Worm (Caenorhabditis elegans) whole organism, mixed stage, embryonic: ENCODE results near the gene ocr-1.
A peak's percentile ranks its signal among the peaks of the same experiment; 100 is the strongest.

Experiments
- M03D4.4 ChIP-seq: sonication (generic microtip); optimal IDR thresholded peaks from 2 replicates; lab custom pipeline; 2017; ENCODE audit warnings: mild to moderate bottlenecking, missing genetic modification characterization, missing compliant biosample characterization
- bed-3 ChIP-seq: fragments of 200-800 bp; sonication (Bioruptor generic); optimal IDR thresholded peaks from 3 replicates; lab custom pipeline; 2018; ENCODE audit warnings: mild to moderate bottlenecking, missing genetic modification characterization, moderate library complexity, missing compliant biosample characterization
- blmp-1 ChIP-seq: fragments of 150-350 bp; optimal IDR thresholded peaks from 2 replicates; lab custom pipeline; 2014; ENCODE audit warnings: missing biosample characterization, missing genetic modification characterization
- ceh-39 ChIP-seq: fragments of 150-350 bp; optimal IDR thresholded peaks from 2 replicates; lab custom pipeline; 2014; ENCODE audit warnings: missing biosample characterization, missing genetic modification characterization
- ceh-43 ChIP-seq: fragments of 200-800 bp; sonication (Bioruptor generic); optimal IDR thresholded peaks from 2 replicates; lab custom pipeline; 2018; ENCODE audit warnings: mild to moderate bottlenecking, missing genetic modification characterization, moderate library complexity, missing compliant biosample characterization
- ceh-83 ChIP-seq: fragments of 200-800 bp; sonication (Bioruptor generic); optimal IDR thresholded peaks from 2 replicates; lab custom pipeline; 2018; ENCODE audit warnings: mild to moderate bottlenecking, missing genetic modification characterization, missing compliant biosample characterization
- ces-1 ChIP-seq: fragments of 150-350 bp; optimal IDR thresholded peaks from 2 replicates; lab custom pipeline; 2014; ENCODE audit warnings: missing biosample characterization, missing genetic modification reagents, missing genetic modification characterization
- cnd-1 ChIP-seq: fragments of 200-800 bp; sonication (Bioruptor generic); optimal IDR thresholded peaks from 2 replicates; lab custom pipeline; 2018; ENCODE audit warnings: mild to moderate bottlenecking, missing genetic modification characterization, missing compliant biosample characterization
- drap-1 ChIP-seq: fragments of 200-800 bp; sonication (Bioruptor generic); optimal IDR thresholded peaks from 3 replicates; lab custom pipeline; 2018; ENCODE audit warnings: mild to moderate bottlenecking, missing genetic modification characterization, missing compliant biosample characterization
- elt-1 ChIP-seq: sonication (generic microtip); optimal IDR thresholded peaks from 2 replicates; lab custom pipeline; 2017; ENCODE audit warnings: missing genetic modification characterization, mild to moderate bottlenecking, missing compliant biosample characterization, antibody characterized with exemption, moderate library complexity, borderline replicate concordance; ENCODE audit not compliant: insufficient read depth
- elt-3 ChIP-seq: fragments of 150-350 bp; optimal IDR thresholded peaks from 2 replicates; lab custom pipeline; 2014; ENCODE audit warnings: missing biosample characterization, missing genetic modification characterization
- flh-1 ChIP-seq: fragments of 200-800 bp; sonication (Bioruptor generic); optimal IDR thresholded peaks from 2 replicates; lab custom pipeline; 2018; ENCODE audit warnings: mild to moderate bottlenecking, missing genetic modification characterization, moderate library complexity, missing compliant biosample characterization
- ham-2 ChIP-seq: fragments of 200-800 bp; sonication (Bioruptor generic); optimal IDR thresholded peaks from 2 replicates; lab custom pipeline; 2018; ENCODE audit warnings: mild to moderate bottlenecking, missing genetic modification characterization, missing compliant biosample characterization
- hlh-1 ChIP-seq: fragments of 150-350 bp; optimal IDR thresholded peaks from 2 replicates; lab custom pipeline; 2014; ENCODE audit warnings: missing biosample characterization, missing genetic modification reagents, missing genetic modification characterization
- lin-13 ChIP-seq: fragments of 150-350 bp; optimal IDR thresholded peaks from 2 replicates; lab custom pipeline; 2014; ENCODE audit warnings: missing biosample characterization, missing genetic modification characterization
- lin-32 ChIP-seq: fragments of 200-800 bp; sonication (Bioruptor generic); optimal IDR thresholded peaks from 2 replicates; lab custom pipeline; 2018; ENCODE audit warnings: mild to moderate bottlenecking, missing genetic modification characterization, missing compliant biosample characterization
- lsy-2 ChIP-seq: fragments of 150-350 bp; optimal IDR thresholded peaks from 2 replicates; lab custom pipeline; 2014; ENCODE audit warnings: missing biosample characterization, missing genetic modification characterization
- mab-5 ChIP-seq: fragments of 150-350 bp; optimal IDR thresholded peaks from 2 replicates; lab custom pipeline; 2014; ENCODE audit warnings: missing biosample characterization, missing genetic modification characterization
- mep-1 ChIP-seq: fragments of 150-350 bp; optimal IDR thresholded peaks from 2 replicates; lab custom pipeline; 2017; ENCODE audit warnings: missing biosample characterization, missing genetic modification reagents, missing genetic modification characterization, inconsistent platforms
- mls-2 ChIP-seq: sonication (generic microtip); optimal IDR thresholded peaks from 2 replicates; lab custom pipeline; 2016; ENCODE audit warnings: mild to moderate bottlenecking, missing genetic modification characterization, moderate library complexity, missing compliant biosample characterization
- nhr-12 ChIP-seq: fragments of 150-350 bp; optimal IDR thresholded peaks from 2 replicates; lab custom pipeline; 2014; ENCODE audit warnings: missing biosample characterization, missing genetic modification characterization
- nhr-2 ChIP-seq: fragments of 150-350 bp; optimal IDR thresholded peaks from 2 replicates; lab custom pipeline; 2014; ENCODE audit warnings: missing biosample characterization, missing genetic modification characterization
- nhr-237 ChIP-seq: fragments of 150-350 bp; optimal IDR thresholded peaks from 2 replicates; lab custom pipeline; 2014; ENCODE audit warnings: missing biosample characterization, missing genetic modification characterization
- nhr-28 ChIP-seq: fragments of 150-350 bp; optimal IDR thresholded peaks from 2 replicates; lab custom pipeline; 2014; ENCODE audit warnings: missing biosample characterization, missing genetic modification characterization
- nhr-76 ChIP-seq: sonication (generic microtip); optimal IDR thresholded peaks from 2 replicates; lab custom pipeline; 2017; ENCODE audit warnings: missing biosample characterization, missing genetic modification characterization
- pha-4 ChIP-seq: fragments of 150-350 bp; optimal IDR thresholded peaks from 2 replicates; lab custom pipeline; 2018; ENCODE audit warnings: missing biosample characterization, missing genetic modification reagents, missing genetic modification characterization
- sem-2 ChIP-seq: fragments of 200-800 bp; sonication (Bioruptor generic); optimal IDR thresholded peaks from 2 replicates; lab custom pipeline; 2018; ENCODE audit warnings: mild to moderate bottlenecking, missing genetic modification characterization, missing compliant biosample characterization
- snpc-4 ChIP-seq: fragments of 150-350 bp; optimal IDR thresholded peaks from 2 replicates; lab custom pipeline; 2014; ENCODE audit warnings: missing biosample characterization, missing genetic modification characterization
- sptf-1 ChIP-seq: sonication (generic microtip); optimal IDR thresholded peaks from 2 replicates; lab custom pipeline; 2017; ENCODE audit warnings: mild to moderate bottlenecking, missing genetic modification characterization, moderate library complexity, missing compliant biosample characterization
- tbx-8 ChIP-seq: fragments of 200-800 bp; sonication (Bioruptor generic); optimal IDR thresholded peaks from 2 replicates; lab custom pipeline; 2018; ENCODE audit warnings: mild to moderate bottlenecking, missing genetic modification characterization, moderate library complexity, missing compliant biosample characterization
- unc-120 ChIP-seq: sonication (generic microtip); optimal IDR thresholded peaks from 2 replicates; lab custom pipeline; 2017; ENCODE audit warnings: missing genetic modification characterization, missing compliant biosample characterization; ENCODE audit not compliant: poor library complexity, severe bottlenecking
- unc-39 ChIP-seq: fragments of 150-350 bp; optimal IDR thresholded peaks from 2 replicates; lab custom pipeline; 2014; ENCODE audit warnings: missing biosample characterization, missing genetic modification characterization
- unc-62 ChIP-seq: fragments of 150-350 bp; optimal IDR thresholded peaks from 2 replicates; lab custom pipeline; 2014; ENCODE audit warnings: missing biosample characterization, missing genetic modification reagents, missing genetic modification characterization
- zip-8 ChIP-seq: fragments of 150-350 bp; optimal IDR thresholded peaks from 2 replicates; lab custom pipeline; 2014; ENCODE audit warnings: missing biosample characterization, missing genetic modification characterization
- ztf-11 ChIP-seq: fragments of 150-350 bp; optimal IDR thresholded peaks from 2 replicates; lab custom pipeline; 2014; ENCODE audit warnings: missing biosample characterization, missing genetic modification characterization

The ocr-1 gene

ce11 chrV:10801154-10801553 is 37.0 kb downstream of the ocr-1 start, which contains the start of gene D1054.18:
D1054.18 (minus strand) TSS chrV:10801198.
- TF ChIP-seq lin-32 (no peak), unc-120 (tag; lab: Kevin White, UChicago) (no peak), bed-3 (no peak), ham-2 (no peak), drap-1 (GFP tag; lab: Kevin White, UChicago) (no peak)

- no peak for TF ChIP-seq flh-1 (GFP tag; lab: Kevin White, UChicago)
- TF ChIP-seq snpc-4 (tag; lab: Kevin White, UChicago): no peak
- no peak for TF ChIP-seq nhr-2 (tag; lab: Kevin White, UChicago)
- TF ChIP-seq zip-8 (tag; lab: Kevin White, UChicago): no peak
- TF ChIP-seq nhr-237 (tag; lab: Kevin White, UChicago): no peak
- no peak for TF ChIP-seq unc-120 (tag; lab: Kevin White, UChicago)
- TF ChIP-seq mab-5: no peak
- TF ChIP-seq ces-1 (GFP tag; lab: Kevin White, UChicago): no peak
- TF ChIP-seq lsy-2 (tag; lab: Kevin White, UChicago): no peak
- TF ChIP-seq pha-4 (tag; lab: Kevin White, UChicago): no peak
- TF ChIP-seq drap-1 (GFP tag; lab: Kevin White, UChicago): no peak
- TF ChIP-seq lin-32: no peak
- TF ChIP-seq mls-2: no peak
- TF ChIP-seq ceh-43 (GFP tag; lab: Kevin White, UChicago): no peak
- no peak for TF ChIP-seq unc-62 (GFP tag; lab: Kevin White, UChicago)
- TF ChIP-seq ceh-83 (GFP tag; lab: Kevin White, UChicago): no peak
- TF ChIP-seq unc-39 (tag; lab: Kevin White, UChicago): no peak
- no peak for TF ChIP-seq elt-3 (tag; lab: Kevin White, UChicago)
Measured at ce11 chrV:10802060-10802459, 37.9 kb downstream of the ocr-1 start.

ce11 chrV:10804374-10804773 is 40.2 kb downstream of the ocr-1 start, which contains the start of gene secs-1:
secs-1 (minus strand) TSS chrV:10804474.
- TF ChIP-seq lin-13 (tag; lab: Kevin White, UChicago) (no peak), snpc-4 (tag; lab: Kevin White, UChicago) (no peak), hlh-1 (tag; lab: Kevin White, UChicago) (no peak), M03D4.4 (tag; lab: Kevin White, UChicago) (no peak), tbx-8 (no peak), ceh-43 (GFP tag; lab: Kevin White, UChicago) (no peak), zip-8 (tag; lab: Kevin White, UChicago) (no peak)

ce11 chrV:10805934-10806333 is 41.8 kb downstream of the ocr-1 start, which contains the start of gene prp-38:
prp-38 (minus strand) TSS chrV:10806034.
- no peak for TF ChIP-seq sem-2

ce11 chrV:10807862-10808327 is 43.7 kb downstream of the ocr-1 start, which contains the start of gene plrg-1:
plrg-1 (minus strand) TSS chrV:10807912.
- peak; percentile 11 for TF ChIP-seq blmp-1 (tag; lab: Kevin White, UChicago)
- peak; percentile 89 for TF ChIP-seq lin-13 (tag; lab: Kevin White, UChicago)
- peak; percentile 88 for TF ChIP-seq M03D4.4 (tag; lab: Kevin White, UChicago)
- peak; percentile 94 for TF ChIP-seq sptf-1 (tag; lab: Kevin White, UChicago)
- TF ChIP-seq unc-62 (GFP tag; lab: Kevin White, UChicago): peak; percentile 25
- TF ChIP-seq ceh-43 (GFP tag; lab: Kevin White, UChicago): peak; percentile 88
- TF ChIP-seq unc-120 (tag; lab: Kevin White, UChicago): peak; percentile 80
- peak; percentile 90 for TF ChIP-seq ham-2
- TF ChIP-seq sem-2: peak; percentile 47
- no peak for TF ChIP-seq elt-3 (tag; lab: Kevin White, UChicago)
- peak; percentile 40 for TF ChIP-seq nhr-2 (tag; lab: Kevin White, UChicago)
- peak; percentile 94 for TF ChIP-seq mep-1 (tag; lab: Kevin White, UChicago)
- TF ChIP-seq drap-1 (GFP tag; lab: Kevin White, UChicago): peak; percentile 90
- TF ChIP-seq nhr-76 (tag; lab: Kevin White, UChicago): peak; percentile 78
- TF ChIP-seq mab-5: peak; percentile 76
- no peak for TF ChIP-seq nhr-28 (tag; lab: Kevin White, UChicago)
- peak; percentile 74 for TF ChIP-seq ces-1 (GFP tag; lab: Kevin White, UChicago)
- peak; percentile 77 for TF ChIP-seq nhr-12 (tag; lab: Kevin White, UChicago)
- peak; percentile 79 for TF ChIP-seq lin-32
- TF ChIP-seq lsy-2 (tag; lab: Kevin White, UChicago): peak; percentile 76
- no peak for TF ChIP-seq snpc-4 (tag; lab: Kevin White, UChicago)
- peak; percentile 93 for TF ChIP-seq mls-2
- peak; percentile 1 for TF ChIP-seq ceh-39
- TF ChIP-seq zip-8 (tag; lab: Kevin White, UChicago): no peak
- no peak for TF ChIP-seq tbx-8
- peak; percentile 33 for TF ChIP-seq elt-1
- TF ChIP-seq hlh-1 (tag; lab: Kevin White, UChicago): peak; percentile 71
- peak; percentile 89 for TF ChIP-seq cnd-1 (tag; lab: Kevin White, UChicago)
- peak; percentile 95 for TF ChIP-seq pha-4 (tag; lab: Kevin White, UChicago)
- TF ChIP-seq ceh-83 (GFP tag; lab: Kevin White, UChicago): peak; percentile 48
- peak; percentile 79 for TF ChIP-seq nhr-237 (tag; lab: Kevin White, UChicago)
- peak; percentile 67 for TF ChIP-seq bed-3
- peak; percentile 93 for TF ChIP-seq ztf-11 (tag; lab: Kevin White, UChicago)
- TF ChIP-seq flh-1 (GFP tag; lab: Kevin White, UChicago): peak; percentile 58
- peak; percentile 49 for TF ChIP-seq unc-39 (tag; lab: Kevin White, UChicago)
